Fruit fly (Drosophila melanogaster) whole organism, embryonic: ENCODE data around the gene Trl.
A peak's percentile ranks its signal among the peaks of the same experiment; 100 is the strongest.

ENCODE experiments used
- CG11695 ChIP-seq: fragments of 200-800 bp; sonication (Bioruptor generic); IDR thresholded peaks from 3 replicates; pipeline ENCODE4 v1.3.6; 2022; ENCODE audit warnings: missing biosample characterization, missing genetic modification characterization
- CG12942 ChIP-seq: fragments of 200-800 bp; sonication (Bioruptor generic); optimal IDR thresholded peaks from 3 replicates; lab custom pipeline; 2016; ENCODE audit warnings: missing biosample characterization, missing genetic modification characterization
- CG1647 ChIP-seq: fragments of 200-800 bp; sonication (Bioruptor generic); optimal IDR thresholded peaks from 3 replicates; lab custom pipeline; 2016; ENCODE audit warnings: missing biosample characterization, missing genetic modification characterization
- CG16815 ChIP-seq: fragments of 200-800 bp; sonication (Bioruptor generic); optimal IDR thresholded peaks from 3 replicates; lab custom pipeline; 2017; ENCODE audit warnings: missing biosample characterization, mild to moderate bottlenecking, missing genetic modification characterization
- CG2120 ChIP-seq: fragments of 200-800 bp; sonication (Bioruptor generic); optimal IDR thresholded peaks from 3 replicates; lab custom pipeline; 2016; ENCODE audit warnings: missing biosample characterization, missing genetic modification characterization
- CG2712 ChIP-seq: fragments of 200-800 bp; optimal IDR thresholded peaks from 3 replicates; lab custom pipeline; 2019; ENCODE audit warnings: missing biosample characterization, mild to moderate bottlenecking, missing genetic modification characterization, moderate library complexity
- CG42726 ChIP-seq: fragments of 200-800 bp; sonication (Bioruptor generic); IDR thresholded peaks from 2 replicates; pipeline ENCODE4 v1.3.6; 2022; ENCODE audit warnings: missing biosample characterization, missing genetic modification characterization; ENCODE audit not compliant: partially characterized antibody
- CG4707 ChIP-seq: fragments of 200-800 bp; sonication (Bioruptor generic); optimal IDR thresholded peaks from 2 replicates; lab custom pipeline; 2018; ENCODE audit warnings: missing biosample characterization, mild to moderate bottlenecking, missing genetic modification characterization, moderate library complexity
- CG4820 ChIP-seq: fragments of 200-800 bp; sonication (Bioruptor generic); optimal IDR thresholded peaks from 3 replicates; lab custom pipeline; 2016; ENCODE audit warnings: missing biosample characterization, missing genetic modification characterization
- CG6813 ChIP-seq: fragments of 200-800 bp; sonication (Bioruptor generic); optimal IDR thresholded peaks from 2 replicates; lab custom pipeline; 2017; ENCODE audit warnings: missing biosample characterization, missing genetic modification characterization, mild to moderate bottlenecking, moderate library complexity, missing genetic modification reagents
- CG6854 ChIP-seq: fragments of 200-800 bp; sonication (Bioruptor generic); optimal IDR thresholded peaks from 3 replicates; lab custom pipeline; 2017; ENCODE audit warnings: missing biosample characterization, mild to moderate bottlenecking, missing genetic modification characterization
- CG7357 ChIP-seq: fragments of 200-800 bp; sonication (Bioruptor generic); IDR thresholded peaks from 3 replicates; pipeline ENCODE4 v1.3.6; 2022; ENCODE audit warnings: missing biosample characterization, missing genetic modification characterization
- CG7372 ChIP-seq: fragments of 200-800 bp; sonication (Bioruptor generic); IDR thresholded peaks from 2 replicates; pipeline ENCODE4 v1.3.6; 2022; ENCODE audit warnings: missing biosample characterization, missing genetic modification characterization
- CG8290 ChIP-seq, 3 experiments: fragments of 200-800 bp; sonication (Bioruptor generic); optimal IDR thresholded peaks; 2 replicates each; lab custom pipeline; 2016 to 2019; ENCODE audit warnings: missing biosample characterization in 3 of 3, missing genetic modification characterization in 3 of 3, mild to moderate bottlenecking in 2 of 3, moderate library complexity in 1 of 3
- CG8388 ChIP-seq: fragments of 200-800 bp; sonication (Bioruptor generic); optimal IDR thresholded peaks from 2 replicates; lab custom pipeline; 2019; ENCODE audit warnings: missing biosample characterization, mild to moderate bottlenecking, missing genetic modification characterization, moderate library complexity
- CG8765 ChIP-seq: fragments of 200-800 bp; sonication (Bioruptor generic); IDR thresholded peaks from 2 replicates; pipeline ENCODE4 v1.3.6; 2022; ENCODE audit warnings: missing biosample characterization, missing genetic modification characterization
- ERR ChIP-seq: fragments of 200-800 bp; sonication (Bioruptor generic); optimal IDR thresholded peaks from 2 replicates; lab custom pipeline; 2016; ENCODE audit warnings: missing biosample characterization, missing genetic modification characterization
- Eip74EF ChIP-seq, 2 experiments: fragments of 200-800 bp in 1 of 2; fragments of >200 bp in 1 of 2; sonication (Bioruptor generic) in 1 of 2; optimal IDR thresholded peaks; 2 replicates each; lab custom pipeline; 2017 to 2019; ENCODE audit warnings: missing biosample characterization in 2 of 2, missing genetic modification characterization in 2 of 2, mild to moderate bottlenecking in 1 of 2, moderate library complexity in 1 of 2
- Fer1 ChIP-seq: fragments of 200-800 bp; sonication (Bioruptor generic); optimal IDR thresholded peaks from 2 replicates; lab custom pipeline; 2017; ENCODE audit warnings: missing biosample characterization, mild to moderate bottlenecking, missing genetic modification characterization
- Gug ChIP-seq: fragments of 200-800 bp; sonication (Bioruptor generic); IDR thresholded peaks from 4 replicates; pipeline ENCODE4 v1.3.6; 2022; ENCODE audit warnings: missing biosample characterization, missing genetic modification characterization
- HLHmδ ChIP-seq: fragments of 200-800 bp; sonication (Bioruptor generic); optimal IDR thresholded peaks from 2 replicates; lab custom pipeline; 2018; ENCODE audit warnings: missing biosample characterization, mild to moderate bottlenecking, missing genetic modification characterization, moderate library complexity
- Hr39 ChIP-seq: fragments of >200 bp; optimal IDR thresholded peaks from 2 replicates; lab custom pipeline; 2017
- Jarid2 ChIP-seq: fragments of 200-800 bp; sonication (Bioruptor generic); optimal IDR thresholded peaks from 3 replicates; lab custom pipeline; 2017; ENCODE audit warnings: mild to moderate bottlenecking, missing biosample characterization, missing genetic modification reagents, missing genetic modification characterization
- Mad ChIP-seq: fragments of 200-800 bp; sonication (Bioruptor generic); optimal IDR thresholded peaks from 2 replicates; lab custom pipeline; 2016; ENCODE audit warnings: missing biosample characterization, missing genetic modification characterization
- NK7.1 ChIP-seq: fragments of 200-800 bp; sonication (Bioruptor generic); optimal IDR thresholded peaks from 3 replicates; lab custom pipeline; 2016; ENCODE audit warnings: missing biosample characterization, missing genetic modification characterization
- Rfx ChIP-seq: fragments of 200-800 bp; sonication (Bioruptor generic); IDR thresholded peaks from 2 replicates; pipeline ENCODE4 v1.3.6; 2022; ENCODE audit warnings: missing biosample characterization, missing genetic modification characterization
- Sin3A ChIP-seq: fragments of >200 bp; optimal IDR thresholded peaks from 2 replicates; lab custom pipeline; 2018
- Sry-δ ChIP-seq: fragments of 200-800 bp; sonication (Bioruptor generic); optimal IDR thresholded peaks from 2 replicates; lab custom pipeline; 2016; ENCODE audit warnings: missing biosample characterization, missing genetic modification characterization
- al ChIP-seq: fragments of 200-800 bp; sonication (Bioruptor generic); IDR thresholded peaks from 2 replicates; pipeline ENCODE4 v1.3.6; 2022; ENCODE audit warnings: missing biosample characterization, missing genetic modification characterization
- amos ChIP-seq: fragments of 200-800 bp; sonication (Bioruptor generic); IDR thresholded peaks from 2 replicates; pipeline ENCODE4 v1.3.6; 2022; ENCODE audit warnings: missing biosample characterization, missing genetic modification characterization; ENCODE audit not compliant: partially characterized antibody
- az2 ChIP-seq: fragments of 200-800 bp; sonication (Bioruptor generic); optimal IDR thresholded peaks from 3 replicates; lab custom pipeline; 2016; ENCODE audit warnings: missing biosample characterization, missing genetic modification characterization
- cas ChIP-seq: fragments of 200-800 bp; sonication (Bioruptor generic); IDR thresholded peaks from 2 replicates; pipeline ENCODE4 v1.3.6; 2022; ENCODE audit warnings: missing biosample characterization, missing genetic modification characterization
- chm ChIP-seq: fragments of 200-800 bp; sonication (Bioruptor generic); IDR thresholded peaks from 2 replicates; pipeline ENCODE4 v1.3.6; 2022; ENCODE audit warnings: missing biosample characterization, missing genetic modification characterization
- da ChIP-seq: fragments of 200-800 bp; sonication (Bioruptor generic); optimal IDR thresholded peaks from 2 replicates; lab custom pipeline; 2016; ENCODE audit warnings: missing biosample characterization, missing genetic modification characterization
- dmrt11E ChIP-seq: fragments of 200-800 bp; sonication (Bioruptor generic); optimal IDR thresholded peaks from 3 replicates; lab custom pipeline; 2018; ENCODE audit warnings: missing biosample characterization, mild to moderate bottlenecking, missing genetic modification characterization, moderate library complexity
- inv ChIP-seq: fragments of 200-800 bp; sonication (Bioruptor generic); IDR thresholded peaks from 2 replicates; pipeline ENCODE4 v1.3.6; 2022; ENCODE audit warnings: missing biosample characterization, missing genetic modification characterization; ENCODE audit not compliant: partially characterized antibody
- jumu ChIP-seq: fragments of 200-800 bp; sonication (Bioruptor generic); optimal IDR thresholded peaks from 3 replicates; lab custom pipeline; 2016; ENCODE audit warnings: missing biosample characterization, missing genetic modification characterization
- lmd ChIP-seq: fragments of 200-800 bp; sonication (Bioruptor generic); IDR thresholded peaks from 2 replicates; pipeline ENCODE4 v1.3.6; 2022; ENCODE audit warnings: missing biosample characterization, missing genetic modification characterization
- lov ChIP-seq, 2 experiments: fragments of 200-800 bp in 1 of 2; fragments of >200 bp in 1 of 2; sonication (Bioruptor generic) in 1 of 2; IDR thresholded peaks in 1 of 2; optimal IDR thresholded peaks in 1 of 2; 2 replicates in 1 of 2; 3 replicates in 1 of 2; pipeline versions ENCODE4 v1.3.6 to Lab custom; 2017 to 2022; ENCODE audit warnings: missing biosample characterization in 1 of 2, missing genetic modification characterization in 1 of 2
- mam ChIP-seq: fragments of 200-800 bp; sonication (Bioruptor generic); optimal IDR thresholded peaks from 3 replicates; lab custom pipeline; 2016; ENCODE audit warnings: missing biosample characterization, missing genetic modification characterization
- mirr ChIP-seq: fragments of 200-800 bp; sonication (Bioruptor generic); optimal IDR thresholded peaks from 3 replicates; lab custom pipeline; 2018; ENCODE audit warnings: missing biosample characterization, mild to moderate bottlenecking, missing genetic modification characterization
- nom ChIP-seq: fragments of 200-800 bp; sonication (Bioruptor generic); optimal IDR thresholded peaks from 2 replicates; lab custom pipeline; 2017; ENCODE audit warnings: missing biosample characterization, missing genetic modification characterization, mild to moderate bottlenecking, moderate library complexity, missing genetic modification reagents
- pan ChIP-seq, 4 experiments: fragments of >200 bp in 3 of 4; fragments of 200-800 bp in 1 of 4; sonication (Bioruptor generic) in 1 of 4; optimal IDR thresholded peaks in 3 of 4; IDR thresholded peaks in 1 of 4; 2 replicates each; pipeline versions ENCODE4 v1.3.6 to Lab custom; 2017 to 2022; ENCODE audit warnings: missing biosample characterization in 2 of 4, missing genetic modification characterization in 2 of 4, mixed read lengths in 1 of 4
- pros ChIP-seq: fragments of 200-800 bp; sonication (Bioruptor generic); optimal IDR thresholded peaks from 3 replicates; lab custom pipeline; 2019; ENCODE audit warnings: missing biosample characterization, mild to moderate bottlenecking, missing genetic modification characterization, moderate library complexity
- repo ChIP-seq: fragments of 200-800 bp; sonication (Bioruptor generic); optimal IDR thresholded peaks from 2 replicates; lab custom pipeline; 2016; ENCODE audit warnings: missing biosample characterization, missing genetic modification characterization
- run ChIP-seq: fragments of 200-800 bp; sonication (Bioruptor generic); optimal IDR thresholded peaks from 3 replicates; lab custom pipeline; 2018; ENCODE audit warnings: missing biosample characterization, mild to moderate bottlenecking, missing genetic modification characterization
- sr ChIP-seq: fragments of 200-800 bp; sonication (Bioruptor generic); IDR thresholded peaks from 3 replicates; pipeline ENCODE4 v1.3.6; 2022; ENCODE audit warnings: missing biosample characterization, missing genetic modification characterization
- tgo ChIP-seq: fragments of 200-800 bp; sonication (Bioruptor generic); IDR thresholded peaks from 3 replicates; pipeline ENCODE4 v1.3.6; 2022; ENCODE audit warnings: missing biosample characterization, missing genetic modification characterization
- tna ChIP-seq: fragments of 200-800 bp; sonication (Bioruptor generic); IDR thresholded peaks from 2 replicates; pipeline ENCODE4 v1.3.6; 2022; ENCODE audit warnings: missing biosample characterization, missing genetic modification characterization; ENCODE audit not compliant: partially characterized antibody
- usp ChIP-seq: fragments of >200 bp; optimal IDR thresholded peaks from 2 replicates; lab custom pipeline; 2017; ENCODE audit warnings: missing biosample characterization, missing genetic modification characterization
- vfl ChIP-seq: fragments of 200-800 bp; sonication (Bioruptor generic); optimal IDR thresholded peaks from 2 replicates; lab custom pipeline; 2016; ENCODE audit warnings: missing biosample characterization, missing genetic modification characterization

Gene Trl

DNA sequence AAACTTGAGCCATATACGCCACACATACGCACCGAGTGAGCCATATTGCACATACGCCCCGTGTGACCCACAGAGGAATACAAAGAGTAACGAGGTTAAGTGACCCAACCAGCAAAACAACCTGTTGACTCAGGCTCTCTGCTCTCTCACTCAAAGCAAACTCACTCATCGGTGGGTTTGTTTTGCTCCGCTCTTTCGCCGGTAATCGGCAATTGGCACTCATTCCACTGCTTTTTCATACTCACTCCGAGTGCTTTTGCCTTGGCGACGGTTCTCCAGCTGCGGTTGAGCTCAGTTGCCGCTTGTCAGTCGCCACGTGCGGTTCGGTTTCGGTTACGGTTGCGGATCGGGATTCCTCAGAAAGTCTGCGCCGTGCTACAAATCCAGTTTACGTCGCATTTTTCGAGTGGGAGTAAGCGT is 54.4 kb downstream of the Trl start (continued):
- no peak for TF ChIP-seq CG1647
- TF ChIP-seq amos, result no peak; the same call in 1 of the 2 replicates
- TF ChIP-seq Mad (GFP tag; lab: Kevin White, UChicago), result no peak
- no peak for TF ChIP-seq Rfx (GFP tag; lab: Robert Waterston, UW)
- no peak for TF ChIP-seq dmrt11E (tag; lab: Kevin White, UChicago)
- TF ChIP-seq CG4707 (GFP tag; lab: Kevin White, UChicago), result no peak
- no peak for TF ChIP-seq CG8765
- TF ChIP-seq CG7357, result no peak
- TF ChIP-seq Hr39 (lab: Kevin White, UChicago), result no peak
- no peak for TF ChIP-seq usp
- TF ChIP-seq inv, result peak; percentile 33; the same call in 1 of the 2 replicates
- no peak for TF ChIP-seq NK7.1 (GFP tag; lab: Kevin White, UChicago)
- no peak for TF ChIP-seq pan (optimal IDR thresholded peaks at IDR 0.05; lab: Kevin White, UChicago)
- TF ChIP-seq pan (GFP tag; optimal IDR thresholded peaks at IDR 0.05 in 1 of 2, IDR thresholded peaks at IDR 0.05 in 1 of 2), result no peak
- TF ChIP-seq al (GFP tag; lab: Robert Waterston, UW), result no peak
- no peak for TF ChIP-seq CG8290 (GFP tag; optimal IDR thresholded peaks at IDR 0.05; lab: Kevin White, UChicago)
- no peak for TF ChIP-seq CG8290 (tag; optimal IDR thresholded peaks at IDR 0.05; lab: Kevin White, UChicago)
- no peak for TF ChIP-seq az2 (GFP tag; lab: Kevin White, UChicago)
- no peak for TF ChIP-seq tgo
- TF ChIP-seq sr (GFP tag; lab: Robert Waterston, UW), result no peak; the same call in 1 of the 3 replicates
- no peak for TF ChIP-seq CG16815 (GFP tag; lab: Kevin White, UChicago)
- TF ChIP-seq nom (GFP tag; lab: Kevin White, UChicago), result no peak
- no peak for TF ChIP-seq CG42726 (GFP tag; lab: Robert Waterston, UW)
- no peak for TF ChIP-seq Sry-δ (GFP tag; lab: Kevin White, UChicago)
- TF ChIP-seq mirr (GFP tag; lab: Kevin White, UChicago), result no peak
- TF ChIP-seq CG2120, result no peak
- TF ChIP-seq jumu (GFP tag; lab: Kevin White, UChicago), result no peak
- TF ChIP-seq tna (GFP tag; lab: Robert Waterston, UW), result no peak
- TF ChIP-seq da (GFP tag; lab: Kevin White, UChicago), result no peak
- TF ChIP-seq Jarid2, result peak; percentile 95
- no peak for TF ChIP-seq Sin3A (lab: Kevin White, UChicago)
- TF ChIP-seq repo (GFP tag; lab: Kevin White, UChicago), result no peak
- no peak for TF ChIP-seq lov (optimal IDR thresholded peaks at IDR 0.05; lab: Kevin White, UChicago)
- TF ChIP-seq lov (GFP tag; IDR thresholded peaks at IDR 0.05; lab: Robert Waterston, UW), result no peak
- TF ChIP-seq CG6854 (GFP tag; lab: Kevin White, UChicago), result peak; percentile 47
- no peak for TF ChIP-seq CG12942 (GFP tag; lab: Kevin White, UChicago)
- TF ChIP-seq cas (GFP tag; lab: Robert Waterston, UW), result 0 out of 2 replicates have a peak, but pooled peaks have one; percentile 15
- TF ChIP-seq CG4820 (GFP tag; lab: Kevin White, UChicago), result no peak
- no peak for TF ChIP-seq Eip74EF (GFP tag; optimal IDR thresholded peaks at IDR 0.05; lab: Kevin White, UChicago)
- no peak for TF ChIP-seq run (tag; lab: Kevin White, UChicago)
- TF ChIP-seq CG8388, result no peak
- TF ChIP-seq CG6813 (GFP tag; lab: Kevin White, UChicago), result peak; percentile 33
- no peak for TF ChIP-seq CG11695
- TF ChIP-seq CG7372 (GFP tag; lab: Robert Waterston, UW), result peak; percentile 81
- no peak for TF ChIP-seq ERR (GFP tag; lab: Kevin White, UChicago)
- TF ChIP-seq chm (GFP tag; lab: Robert Waterston, UW), result no peak
- no peak for TF ChIP-seq lmd (GFP tag; lab: Robert Waterston, UW)
- TF ChIP-seq Fer1, result no peak
- no peak for TF ChIP-seq HLHmδ (GFP tag; lab: Kevin White, UChicago)
- no peak for TF ChIP-seq Gug (GFP tag; lab: Robert Waterston, UW)
- TF ChIP-seq CG2712 (tag; lab: Kevin White, UChicago), result no peak
- TF ChIP-seq mam (GFP tag; lab: Kevin White, UChicago), result no peak
- no peak for TF ChIP-seq pros (GFP tag; lab: Kevin White, UChicago)
- TF ChIP-seq vfl (GFP tag; lab: Kevin White, UChicago), result no peak
